Fruit fly (Drosophila melanogaster) whole organism, embryonic: ENCODE measurements around the gene yuri.
A peak's percentile ranks its signal among the peaks of the same experiment; 100 is the strongest.

Experiments used
- Atf6 ChIP-seq: fragments of 200-800 bp; sonication (Bioruptor generic); IDR thresholded peaks from 2 replicates; pipeline ENCODE4 v1.3.6; 2022; ENCODE audit warnings: missing biosample characterization, missing genetic modification characterization
- B-H2 ChIP-seq: fragments of 200-800 bp; sonication (Bioruptor generic); optimal IDR thresholded peaks from 2 replicates; lab custom pipeline; 2018; ENCODE audit warnings: missing biosample characterization, mild to moderate bottlenecking, missing genetic modification characterization
- Blimp-1 ChIP-seq: fragments of 200-800 bp; sonication (Bioruptor generic); optimal IDR thresholded peaks from 3 replicates; lab custom pipeline; 2018; ENCODE audit warnings: missing biosample characterization, missing genetic modification characterization, mild to moderate bottlenecking, moderate library complexity, missing genetic modification reagents
- CG10462 ChIP-seq: fragments of 200-800 bp; sonication (Bioruptor generic); optimal IDR thresholded peaks from 2 replicates; lab custom pipeline; 2016; ENCODE audit warnings: missing biosample characterization, missing genetic modification characterization
- CG10959 ChIP-seq: fragments of 200-800 bp; sonication (Bioruptor generic); IDR thresholded peaks from 2 replicates; pipeline ENCODE4 v1.3.6; 2022; ENCODE audit warnings: missing biosample characterization, missing genetic modification characterization
- CG11504 ChIP-seq: fragments of 200-800 bp; sonication (Bioruptor generic); optimal IDR thresholded peaks from 3 replicates; lab custom pipeline; 2019; ENCODE audit warnings: missing biosample characterization, mild to moderate bottlenecking, missing genetic modification characterization, moderate library complexity
- CG13296 ChIP-seq: fragments of 200-800 bp; sonication (Bioruptor generic); optimal IDR thresholded peaks from 3 replicates; lab custom pipeline; 2018; ENCODE audit warnings: missing biosample characterization, mild to moderate bottlenecking, missing genetic modification characterization
- CG1602 ChIP-seq: fragments of 200-800 bp; sonication (Bioruptor generic); optimal IDR thresholded peaks from 3 replicates; lab custom pipeline; 2016; ENCODE audit warnings: missing biosample characterization, missing genetic modification characterization
- CG17328 ChIP-seq: fragments of 200-800 bp; sonication (Bioruptor generic); IDR thresholded peaks from 2 replicates; pipeline ENCODE4 v1.3.6; 2022; ENCODE audit warnings: missing biosample characterization, missing genetic modification characterization
- CG2202 ChIP-seq: fragments of 200-800 bp; sonication (Bioruptor generic); optimal IDR thresholded peaks from 2 replicates; lab custom pipeline; 2018; ENCODE audit warnings: missing biosample characterization, mild to moderate bottlenecking, missing genetic modification characterization
- CG3163 ChIP-seq: fragments of 200-800 bp; sonication (Bioruptor generic); optimal IDR thresholded peaks from 3 replicates; lab custom pipeline; 2016; ENCODE audit warnings: missing biosample characterization, missing genetic modification characterization
- CG4328 ChIP-seq: fragments of 200-800 bp; sonication (Bioruptor generic); optimal IDR thresholded peaks from 3 replicates; lab custom pipeline; 2017; ENCODE audit warnings: missing biosample characterization, missing genetic modification reagents, missing genetic modification characterization
- CG4404 ChIP-seq: fragments of 200-800 bp; sonication (Bioruptor generic); IDR thresholded peaks from 2 replicates; pipeline ENCODE4 v1.3.6; 2022; ENCODE audit warnings: missing biosample characterization, missing genetic modification characterization
- CG6272 ChIP-seq: fragments of 200-800 bp; sonication (Bioruptor generic); IDR thresholded peaks from 2 replicates; pipeline ENCODE4 v1.3.6; 2022; ENCODE audit warnings: missing biosample characterization, missing genetic modification characterization
- CG6689 ChIP-seq: fragments of 200-800 bp; sonication (Bioruptor generic); IDR thresholded peaks from 2 replicates; pipeline ENCODE4 v1.3.6; 2022; ENCODE audit warnings: missing biosample characterization, missing genetic modification characterization
- CG7271 ChIP-seq: fragments of 200-800 bp; sonication (Bioruptor generic); optimal IDR thresholded peaks from 2 replicates; lab custom pipeline; 2018; ENCODE audit warnings: missing biosample characterization, mild to moderate bottlenecking, missing genetic modification characterization, moderate library complexity
- CG7987 ChIP-seq: fragments of 200-800 bp; sonication (Bioruptor generic); optimal IDR thresholded peaks from 2 replicates; lab custom pipeline; 2018; ENCODE audit warnings: missing biosample characterization, mild to moderate bottlenecking, missing genetic modification characterization, moderate library complexity
- CG9727 ChIP-seq: fragments of 200-800 bp; sonication (Bioruptor generic); optimal IDR thresholded peaks from 3 replicates; lab custom pipeline; 2017; ENCODE audit warnings: missing biosample characterization, mild to moderate bottlenecking, missing genetic modification characterization
- Dip3 ChIP-seq: fragments of 200-800 bp; sonication (Bioruptor generic); optimal IDR thresholded peaks from 3 replicates; lab custom pipeline; 2016; ENCODE audit warnings: missing biosample characterization, missing genetic modification characterization
- Drgx ChIP-seq: fragments of 200-800 bp; sonication (Bioruptor generic); IDR thresholded peaks from 2 replicates; pipeline ENCODE4 v1.3.6; 2022; ENCODE audit warnings: missing biosample characterization, missing genetic modification characterization
- E2f2 ChIP-seq: fragments of 200-800 bp; sonication (Bioruptor generic); IDR thresholded peaks from 2 replicates; pipeline ENCODE4 v1.3.6; 2022; ENCODE audit warnings: missing biosample characterization, missing genetic modification characterization
- Gsc ChIP-seq: fragments of 200-800 bp; sonication (Bioruptor generic); IDR thresholded peaks from 2 replicates; pipeline ENCODE4 v1.3.6; 2022; ENCODE audit warnings: missing biosample characterization, missing genetic modification characterization
- HHEX ChIP-seq: fragments of 200-800 bp; sonication (Bioruptor generic); optimal IDR thresholded peaks from 3 replicates; lab custom pipeline; 2017; ENCODE audit warnings: missing biosample characterization, mild to moderate bottlenecking, missing genetic modification characterization, missing genetic modification reagents
- Sox102F ChIP-seq: fragments of 200-800 bp; sonication (Bioruptor generic); optimal IDR thresholded peaks from 2 replicates; lab custom pipeline; 2018; ENCODE audit warnings: missing biosample characterization, mild to moderate bottlenecking, missing genetic modification characterization, moderate library complexity
- Trl ChIP-seq, 3 experiments: fragments of >200 bp in 2 of 3; fragments of 200-800 bp in 1 of 3; sonication (Bioruptor generic) in 1 of 3; optimal IDR thresholded peaks; 2 replicates in 1 of 3; 3 replicates in 2 of 3; lab custom pipeline; 2016 to 2017; ENCODE audit warnings: missing biosample characterization in 1 of 3, missing genetic modification characterization in 1 of 3
- Vsx1 ChIP-seq: fragments of 200-800 bp; sonication (Bioruptor generic); optimal IDR thresholded peaks from 2 replicates; lab custom pipeline; 2017; ENCODE audit warnings: missing biosample characterization, mild to moderate bottlenecking, missing genetic modification characterization, missing genetic modification reagents
- Xrp1 ChIP-seq: fragments of 200-800 bp; sonication (Bioruptor generic); IDR thresholded peaks from 2 replicates; pipeline ENCODE4 v1.3.6; 2022; ENCODE audit warnings: missing biosample characterization, missing genetic modification characterization
- ara ChIP-seq: fragments of 200-800 bp; sonication (Bioruptor generic); IDR thresholded peaks from 2 replicates; pipeline ENCODE4 v1.3.6; 2022; ENCODE audit warnings: missing biosample characterization, missing genetic modification characterization
- bcd ChIP-seq: fragments of 200-800 bp; sonication (Bioruptor generic); optimal IDR thresholded peaks from 2 replicates; lab custom pipeline; 2017; ENCODE audit warnings: missing biosample characterization, mild to moderate bottlenecking, missing genetic modification characterization
- bsh ChIP-seq, 2 experiments: fragments of 200-800 bp; sonication (Bioruptor generic); optimal IDR thresholded peaks; 2 replicates each; lab custom pipeline; 2017 to 2018; ENCODE audit warnings: mild to moderate bottlenecking in 2 of 2, missing biosample characterization in 2 of 2, missing genetic modification characterization in 2 of 2, moderate library complexity in 1 of 2
- ci ChIP-seq: fragments of 200-800 bp; sonication (Bioruptor generic); IDR thresholded peaks from 3 replicates; pipeline ENCODE4 v1.3.6; 2022; ENCODE audit warnings: missing biosample characterization, missing genetic modification characterization
- disco-r ChIP-seq: fragments of 200-800 bp; sonication (Bioruptor generic); optimal IDR thresholded peaks from 2 replicates; lab custom pipeline; 2016; ENCODE audit warnings: missing biosample characterization, missing genetic modification characterization
- dmrt11E ChIP-seq: fragments of 200-800 bp; sonication (Bioruptor generic); optimal IDR thresholded peaks from 3 replicates; lab custom pipeline; 2018; ENCODE audit warnings: missing biosample characterization, mild to moderate bottlenecking, missing genetic modification characterization, moderate library complexity
- dmrt99B ChIP-seq: fragments of 200-800 bp; sonication (Bioruptor generic); optimal IDR thresholded peaks from 2 replicates; lab custom pipeline; 2018; ENCODE audit warnings: missing biosample characterization, mild to moderate bottlenecking, missing genetic modification characterization, moderate library complexity
- gfzf ChIP-seq: fragments of 200-800 bp; sonication (Bioruptor generic); optimal IDR thresholded peaks from 2 replicates; lab custom pipeline; 2016; ENCODE audit warnings: missing biosample characterization, mild to moderate bottlenecking, missing genetic modification characterization, moderate library complexity
- hb ChIP-seq: fragments of 200-800 bp; sonication (Bioruptor generic); IDR thresholded peaks from 3 replicates; pipeline ENCODE4 v1.3.6; 2022; ENCODE audit warnings: missing biosample characterization, missing genetic modification characterization; ENCODE audit not compliant: partially characterized antibody
- lbe ChIP-seq: fragments of 200-800 bp; sonication (Bioruptor generic); optimal IDR thresholded peaks from 2 replicates; lab custom pipeline; 2016; ENCODE audit warnings: missing biosample characterization, mild to moderate bottlenecking, missing genetic modification characterization
- pita ChIP-seq: fragments of 200-800 bp; sonication (Bioruptor generic); optimal IDR thresholded peaks from 2 replicates; lab custom pipeline; 2017; ENCODE audit warnings: missing biosample characterization, mild to moderate bottlenecking, missing genetic modification characterization
- prd ChIP-seq, 3 experiments: fragments of >200 bp in 2 of 3; fragments of 200-800 bp in 1 of 3; sonication (Bioruptor generic) in 1 of 3; optimal IDR thresholded peaks in 2 of 3; IDR thresholded peaks in 1 of 3; 2 replicates in 2 of 3; 3 replicates in 1 of 3; pipeline versions ENCODE4 v1.3.6 to Lab custom; 2017 to 2022; ENCODE audit warnings: missing biosample characterization in 1 of 3, missing genetic modification characterization in 1 of 3
- sens ChIP-seq: fragments of 200-800 bp; sonication (Bioruptor generic); peaks from one replicate; lab custom pipeline; 2016; ENCODE audit warnings: missing biosample characterization, missing genetic modification characterization
- sisA ChIP-seq: fragments of 200-800 bp; sonication (Bioruptor generic); IDR thresholded peaks from 2 replicates; pipeline ENCODE4 v1.3.6; 2022; ENCODE audit warnings: missing biosample characterization, missing genetic modification characterization
- slp2 ChIP-seq: fragments of 200-800 bp; sonication (Bioruptor generic); optimal IDR thresholded peaks from 2 replicates; lab custom pipeline; 2016; ENCODE audit warnings: missing biosample characterization, missing genetic modification characterization
- tna ChIP-seq: fragments of 200-800 bp; sonication (Bioruptor generic); IDR thresholded peaks from 2 replicates; pipeline ENCODE4 v1.3.6; 2022; ENCODE audit warnings: missing biosample characterization, missing genetic modification characterization; ENCODE audit not compliant: partially characterized antibody
- unc-4 ChIP-seq: fragments of 200-800 bp; sonication (Bioruptor generic); IDR thresholded peaks from 2 replicates; pipeline ENCODE4 v1.3.6; 2022; ENCODE audit warnings: missing biosample characterization, missing genetic modification characterization; ENCODE audit not compliant: partially characterized antibody
- zen ChIP-seq: fragments of 200-800 bp; sonication (Bioruptor generic); optimal IDR thresholded peaks from 3 replicates; lab custom pipeline; 2018; ENCODE audit warnings: missing biosample characterization, mild to moderate bottlenecking, missing genetic modification characterization, moderate library complexity

yuri gene

dm6 chr2L:15284700-15285099 is 20.2 kb upstream of the yuri start, which contains the start of gene CG15263:
CG15263 (plus strand) TSS chr2L:15285000.
- no peak for TF ChIP-seq CG7271 (tag; lab: Kevin White, UChicago)

DNA sequence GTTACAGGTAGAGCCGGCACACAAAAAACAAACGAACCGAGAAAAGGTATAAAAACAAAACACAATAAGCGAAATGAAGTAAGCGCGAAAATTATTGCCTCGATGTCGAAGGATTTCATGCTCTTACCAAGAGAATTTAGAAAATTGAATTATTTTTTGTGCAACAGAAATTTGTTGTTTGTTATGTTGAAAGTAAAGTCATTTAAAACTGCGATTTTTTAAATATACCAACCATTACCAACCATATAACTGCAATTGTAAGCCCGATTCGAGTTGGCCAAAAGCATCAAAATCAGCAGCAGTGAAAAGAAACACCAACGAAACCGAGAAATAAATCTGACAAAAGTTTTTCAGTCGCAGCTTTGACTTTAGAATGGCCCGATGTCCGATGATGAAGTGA is 16.5 kb upstream of the yuri start:
- TF ChIP-seq B-H2 (no peak), CG10462 (GFP tag; lab: Kevin White, UChicago) (no peak), CG7987 (GFP tag; lab: Kevin White, UChicago) (no peak), slp2 (no peak)

DNA sequence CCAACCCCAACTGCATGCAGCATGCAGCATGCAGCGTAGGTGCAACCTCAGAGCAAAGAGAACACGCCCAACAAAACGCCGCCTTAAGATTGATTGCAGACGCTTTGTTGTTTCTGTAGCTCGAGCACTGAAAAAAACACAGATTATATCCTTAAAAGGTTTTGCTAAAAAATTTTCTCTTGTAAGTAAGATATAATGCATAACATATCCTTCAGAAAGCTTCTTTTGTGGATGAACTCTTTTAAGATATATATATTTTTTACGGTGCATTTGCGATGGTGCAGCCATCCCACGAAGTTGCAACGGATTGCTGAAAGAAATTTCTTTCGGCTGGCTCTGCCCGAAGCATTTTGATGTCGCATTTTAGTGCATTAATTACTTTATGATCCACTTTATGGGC is 11.3 kb upstream of the yuri start:
- TF ChIP-seq Vsx1 (GFP tag; lab: Kevin White, UChicago), result no peak
- TF ChIP-seq CG9727 (GFP tag; lab: Kevin White, UChicago), result peak; percentile 16
- peak; percentile 33 for TF ChIP-seq Blimp-1
- TF ChIP-seq dmrt11E (tag; lab: Kevin White, UChicago), result peak; percentile 30
- peak; percentile 14 for TF ChIP-seq zen (tag; lab: Kevin White, UChicago)
- TF ChIP-seq CG4328 (GFP tag; lab: Kevin White, UChicago), result no peak
- 0 out of 2 replicates have a peak, but pooled peaks have one; percentile 22 for TF ChIP-seq Drgx (GFP tag; lab: Robert Waterston, UW)
- TF ChIP-seq E2f2 (GFP tag; lab: Robert Waterston, UW), result no peak
- TF ChIP-seq CG10959, result peak; percentile 53; the same call in 1 of the 2 replicates
- TF ChIP-seq Xrp1, result peak; percentile 41; the same call in 1 of the 2 replicates
- TF ChIP-seq bsh (GFP tag; optimal IDR thresholded peaks at IDR 0.05; lab: Kevin White, UChicago), result peak in 1 of 2 experiments; percentile 46
- TF ChIP-seq hb (GFP tag; lab: Robert Waterston, UW), result no peak
- TF ChIP-seq unc-4 (GFP tag; lab: Robert Waterston, UW), result no peak
- TF ChIP-seq CG4404 (GFP tag; lab: Robert Waterston, UW), result peak; percentile 46; the same call in 1 of the 2 replicates
- TF ChIP-seq Atf6 (GFP tag; lab: Robert Waterston, UW), result no peak
- TF ChIP-seq Dip3 (GFP tag; lab: Kevin White, UChicago), result no peak
- no peak for TF ChIP-seq CG6272 (GFP tag; lab: Robert Waterston, UW)
- TF ChIP-seq ci (GFP tag; lab: Robert Waterston, UW), result peak; percentile 35; the same call in 1 of the 3 replicates
- 0 out of 2 replicates have a peak, but pooled peaks have one; percentile 24 for TF ChIP-seq ara
- peak; percentile 20 for TF ChIP-seq lbe
- peak; percentile 0 for TF ChIP-seq CG11504 (tag; lab: Kevin White, UChicago)
- no peak for TF ChIP-seq HHEX (GFP tag; lab: Kevin White, UChicago)
- peak; percentile 4 for TF ChIP-seq Sox102F (GFP tag; lab: Kevin White, UChicago)
- TF ChIP-seq prd (optimal IDR thresholded peaks at IDR 0.05; lab: Kevin White, UChicago), result no peak
- peak; percentile 67 for TF ChIP-seq prd (GFP tag; IDR thresholded peaks at IDR 0.05; lab: Robert Waterston, UW)
- no peak for TF ChIP-seq CG13296
- no peak for TF ChIP-seq CG3163 (GFP tag; lab: Kevin White, UChicago)
- no peak for TF ChIP-seq bcd (GFP tag; lab: Kevin White, UChicago)
- TF ChIP-seq CG6689, result peak; percentile 31; the same call in 1 of the 2 replicates
- no peak for TF ChIP-seq tna (GFP tag; lab: Robert Waterston, UW)
- TF ChIP-seq disco-r (GFP tag; lab: Kevin White, UChicago), result no peak
- 0 out of 2 replicates have a peak, but pooled peaks have one; percentile 11 for TF ChIP-seq sisA (GFP tag; lab: Robert Waterston, UW)
- peak; percentile 60 for TF ChIP-seq sens (GFP tag; lab: Kevin White, UChicago)
- no peak for TF ChIP-seq gfzf
- no peak for TF ChIP-seq pita
- no peak for TF ChIP-seq dmrt99B
- TF ChIP-seq Trl (optimal IDR thresholded peaks at IDR 0.05; lab: Kevin White, UChicago), result no peak
- no peak for TF ChIP-seq Trl (GFP tag; optimal IDR thresholded peaks at IDR 0.05; lab: Kevin White, UChicago)
- TF ChIP-seq Gsc (GFP tag; lab: Robert Waterston, UW), result 0 out of 2 replicates have a peak, but pooled peaks have one; percentile 9
- no peak for TF ChIP-seq CG2202
- TF ChIP-seq CG17328 (GFP tag; lab: Robert Waterston, UW), result 0 out of 2 replicates have a peak, but pooled peaks have one; percentile 33
- TF ChIP-seq CG1602 (GFP tag; lab: Kevin White, UChicago), result no peak
